Fruit fly (Drosophila melanogaster): ENCODE results near the gene CG2116.

CG2116 gene

dm6 chrX:8178165-8178955 lies 48.7 kb downstream of the CG2116 start, which contains the start of gene sdt (continued):
- TF ChIP-seq Hr51 (GFP tag; optimal IDR thresholded peaks at IDR 0.05) (peak in 1 of 2 experiments; percentile 7), Hand (GFP tag; optimal IDR thresholded peaks at IDR 0.05) (peak; percentile 9), Adf1 (GFP tag; IDR thresholded peaks at IDR 0.05) (peak; percentile 90), sna (GFP tag; IDR thresholded peaks at IDR 0.05; ENCODE audit: partially characterized antibody) (no peak), Hr39 (optimal IDR thresholded peaks at IDR 0.05) (no peak), BtbVII (GFP tag; optimal IDR thresholded peaks at IDR 0.05) (no peak), Sry-β (GFP tag; optimal IDR thresholded peaks at IDR 0.05) (no peak), HmgD (GFP tag; optimal IDR thresholded peaks at IDR 0.05) (no peak), fru (optimal IDR thresholded peaks at IDR 0.05) (no peak), Ssrp (tag; optimal IDR thresholded peaks at IDR 0.05) (peak; percentile 26), CG14667 (GFP tag; IDR thresholded peaks at IDR 0.05) (no peak), chm (GFP tag; IDR thresholded peaks at IDR 0.05) (peak; percentile 46; the same call in 1 of the 2 replicates), CG8089 (GFP tag; optimal IDR thresholded peaks at IDR 0.05) (no peak), Drgx (GFP tag; IDR thresholded peaks at IDR 0.05) (no peak), chinmo (GFP tag; IDR thresholded peaks at IDR 0.05; ENCODE audit: partially characterized antibody) (no peak), org-1 (GFP tag; optimal IDR thresholded peaks at IDR 0.05) (peak; percentile 8), Oli (tag; optimal IDR thresholded peaks at IDR 0.05) (peak; percentile 26), CG30403 (GFP tag; optimal IDR thresholded peaks at IDR 0.05) (peak; percentile 36), Atf-2 (GFP tag; optimal IDR thresholded peaks at IDR 0.05) (no peak), sob (GFP tag; IDR thresholded peaks at IDR 0.05) (0 out of 2 replicates have a peak, but pooled peaks have one; percentile 34), Hr3 (GFP tag; optimal IDR thresholded peaks at IDR 0.05) (no peak), NfI (GFP tag; optimal IDR thresholded peaks at IDR 0.05) (peak; percentile 4), CG12236 (GFP tag; optimal IDR thresholded peaks at IDR 0.05) (no peak), CG11504 (tag; optimal IDR thresholded peaks at IDR 0.05) (peak; percentile 54), phol (tag; optimal IDR thresholded peaks at IDR 0.05) (peak; percentile 17), CG2120 (GFP tag; optimal IDR thresholded peaks at IDR 0.05) (peak; percentile 8), dm (GFP tag; optimal IDR thresholded peaks at IDR 0.05) (no peak), Ravus (GFP tag; IDR thresholded peaks at IDR 0.05) (no peak), CG17568 (GFP tag; optimal IDR thresholded peaks at IDR 0.05) (no peak), aop (GFP tag; IDR thresholded peaks at IDR 0.05) (no peak), CG13624 (GFP tag; optimal IDR thresholded peaks at IDR 0.05) (peak; percentile 13), Vsx1 (GFP tag; optimal IDR thresholded peaks at IDR 0.05) (no peak), CG18619 (GFP tag; optimal IDR thresholded peaks at IDR 0.05) (peak; percentile 11), CG2199 (GFP tag; IDR thresholded peaks at IDR 0.05) (no peak), bab2 (GFP tag; optimal IDR thresholded peaks at IDR 0.05) (peak; percentile 28), CG13424 (tag; optimal IDR thresholded peaks at IDR 0.05) (peak; percentile 9), H2.0 (GFP tag; IDR thresholded peaks at IDR 0.05) (no peak), Eip74EF (GFP tag; optimal IDR thresholded peaks at IDR 0.05) (peak in 1 of 2 experiments; percentile 40), CG13775 (GFP tag; optimal IDR thresholded peaks at IDR 0.05) (peak; percentile 13), esg (GFP tag; conservative IDR thresholded peaks at IDR 0.05) (0 out of 2 replicates have a peak, but pooled peaks have one; percentile 18), fd96Cb (tag; optimal IDR thresholded peaks at IDR 0.05) (peak; percentile 11), abd-A (tag; optimal IDR thresholded peaks at IDR 0.05) (peak; percentile 19), kay (GFP tag; optimal IDR thresholded peaks at IDR 0.05) (no peak), gro (GFP tag; optimal IDR thresholded peaks at IDR 0.05) (no peak), bbx (GFP tag; IDR thresholded peaks at IDR 0.05; ENCODE audit: partially characterized antibody) (no peak), CG16779 (GFP tag; IDR thresholded peaks at IDR 0.05) (peak; percentile 69), tup (GFP tag; optimal IDR thresholded peaks at IDR 0.05) (no peak), CG17359 (tag; optimal IDR thresholded peaks at IDR 0.05) (no peak), Oaz (GFP tag; IDR thresholded peaks at IDR 0.05) (no peak)
